Fruit fly (Drosophila melanogaster) whole organism, wandering third instar larva: ENCODE data around the gene Cyp4s3.
A peak's percentile ranks its signal among the peaks of the same experiment; 100 is the strongest.

Experiments used
- CG32264 ChIP-seq: fragments of 200-800 bp; sonication (Bioruptor generic); optimal IDR thresholded peaks from 2 replicates; lab custom pipeline; 2016; ENCODE audit warnings: missing biosample characterization, missing genetic modification characterization
- CrebA ChIP-seq: fragments of 200-800 bp; sonication (Bioruptor generic); optimal IDR thresholded peaks from 2 replicates; lab custom pipeline; 2016; ENCODE audit warnings: missing biosample characterization, mild to moderate bottlenecking, missing genetic modification characterization, borderline replicate concordance
- Dfd ChIP-seq: fragments of >200 bp; optimal IDR thresholded peaks from 2 replicates; lab custom pipeline; 2017; ENCODE audit warnings: missing biosample characterization, missing genetic modification characterization
- Dif ChIP-seq: fragments of 200-275, 200-300 bp; sonication (Bioruptor generic); optimal IDR thresholded peaks from 2 replicates; lab custom pipeline; 2018; ENCODE audit warnings: missing biosample characterization, missing genetic modification characterization; ENCODE audit not compliant: partially characterized antibody
- GATAd ChIP-seq: sonication (Bioruptor generic); optimal IDR thresholded peaks from 2 replicates; lab custom pipeline; 2016; ENCODE audit warnings: missing biosample characterization, missing genetic modification characterization
- Hr78 ChIP-seq: fragments of >200 bp; optimal IDR thresholded peaks from 2 replicates; lab custom pipeline; 2017; ENCODE audit warnings: missing biosample characterization, missing genetic modification characterization
- Jra ChIP-seq: sonication (Bioruptor generic); optimal IDR thresholded peaks from 2 replicates; lab custom pipeline; 2016; ENCODE audit warnings: missing biosample characterization, missing genetic modification characterization
- Mio ChIP-seq: sonication (Bioruptor generic); optimal IDR thresholded peaks from 2 replicates; lab custom pipeline; 2016; ENCODE audit warnings: missing biosample characterization, missing genetic modification characterization
- Myc ChIP-seq: fragments of >200 bp; optimal IDR thresholded peaks from 2 replicates; lab custom pipeline; 2017
- N ChIP-seq: fragments of >200 bp; optimal IDR thresholded peaks from 2 replicates; lab custom pipeline; 2018; ENCODE audit warnings: missing biosample characterization, missing external identifiers, missing genetic modification characterization
- OdsH ChIP-seq: fragments of 200-800 bp; sonication (Bioruptor generic); optimal IDR thresholded peaks from 2 replicates; lab custom pipeline; 2016; ENCODE audit warnings: missing biosample characterization, mild to moderate bottlenecking, missing genetic modification characterization
- Rel ChIP-seq, 2 experiments: fragments of 200-800 bp; sonication (Bioruptor generic) in 1 of 2; optimal IDR thresholded peaks; 2 replicates in 1 of 2; 3 replicates in 1 of 2; lab custom pipeline; 2016 to 2019; ENCODE audit warnings: mild to moderate bottlenecking in 2 of 2, missing biosample characterization in 2 of 2, missing genetic modification characterization in 2 of 2, moderate library complexity in 1 of 2
- Vsx2 ChIP-seq: fragments of 200-300, 225-300 bp; sonication (Bioruptor generic); optimal IDR thresholded peaks from 2 replicates; lab custom pipeline; 2018; ENCODE audit warnings: missing biosample characterization, missing genetic modification characterization; ENCODE audit not compliant: partially characterized antibody
- br ChIP-seq: fragments of 200-800 bp; sonication (Bioruptor generic); optimal IDR thresholded peaks from 2 replicates; lab custom pipeline; 2016; ENCODE audit warnings: missing biosample characterization, missing genetic modification characterization
- brk ChIP-seq: fragments of 200-800 bp; sonication (Bioruptor generic); optimal IDR thresholded peaks from 2 replicates; lab custom pipeline; 2016; ENCODE audit warnings: missing biosample characterization, mild to moderate bottlenecking, missing genetic modification characterization
- dl ChIP-seq, 2 experiments: fragments of 175-275, 200-275 bp in 1 of 2; fragments of 200-275 bp in 1 of 2; sonication (Bioruptor generic); optimal IDR thresholded peaks; lab custom pipeline; 2018; ENCODE audit warnings: mild to moderate bottlenecking in 2 of 2, missing biosample characterization in 2 of 2, missing genetic modification characterization in 2 of 2, moderate library complexity in 2 of 2; ENCODE audit not compliant: partially characterized antibody in 2 of 2, insufficient read depth in 1 of 2
- dmrt93B ChIP-seq: fragments of 200-800 bp; sonication (Bioruptor generic); optimal IDR thresholded peaks from 2 replicates; lab custom pipeline; 2018; ENCODE audit warnings: missing biosample characterization, mild to moderate bottlenecking, missing genetic modification characterization
- dsf ChIP-seq: sonication (Bioruptor generic); optimal IDR thresholded peaks from 2 replicates; lab custom pipeline; 2016; ENCODE audit warnings: missing biosample characterization, missing genetic modification characterization, borderline replicate concordance
- foxo ChIP-seq, 2 experiments: fragments of 200-800 bp; sonication (Bioruptor generic); optimal IDR thresholded peaks; 2 replicates in 1 of 2; 3 replicates in 1 of 2; lab custom pipeline; 2016 to 2017; ENCODE audit warnings: missing biosample characterization in 2 of 2, missing genetic modification characterization in 2 of 2
- fru ChIP-seq: fragments of 200-800 bp; sonication (Bioruptor generic); optimal IDR thresholded peaks from 3 replicates; lab custom pipeline; 2016; ENCODE audit warnings: missing biosample characterization, mild to moderate bottlenecking, missing genetic modification characterization
- h ChIP-seq: fragments of 200-800 bp; sonication (Bioruptor generic); optimal IDR thresholded peaks from 3 replicates; lab custom pipeline; 2016; ENCODE audit warnings: missing biosample characterization, mild to moderate bottlenecking, missing genetic modification characterization
- jim ChIP-seq: fragments of 175-275, 200-325 bp; sonication (Bioruptor generic); optimal IDR thresholded peaks from 2 replicates; lab custom pipeline; 2016; ENCODE audit warnings: missing biosample characterization, mild to moderate bottlenecking, missing genetic modification characterization
- lola ChIP-seq: fragments of >200 bp; optimal IDR thresholded peaks from 2 replicates; lab custom pipeline; 2017; ENCODE audit warnings: missing biosample characterization, missing genetic modification characterization
- pan ChIP-seq: fragments of >200 bp; optimal IDR thresholded peaks from 2 replicates; lab custom pipeline; 2017
- psq ChIP-seq: fragments of 200-800 bp; sonication (Bioruptor generic); optimal IDR thresholded peaks from 3 replicates; lab custom pipeline; 2017; ENCODE audit warnings: missing biosample characterization, mild to moderate bottlenecking, missing genetic modification characterization, moderate library complexity
- rgr ChIP-seq: fragments of 200-800 bp; sonication (Bioruptor generic); optimal IDR thresholded peaks from 3 replicates; lab custom pipeline; 2016; ENCODE audit warnings: missing biosample characterization, mild to moderate bottlenecking, missing genetic modification characterization
- sv ChIP-seq: fragments of 200-800 bp; sonication (Bioruptor generic); optimal IDR thresholded peaks from 3 replicates; lab custom pipeline; 2016; ENCODE audit warnings: missing biosample characterization, missing genetic modification characterization
- tai ChIP-seq: sonication (Bioruptor generic); optimal IDR thresholded peaks from 2 replicates; lab custom pipeline; 2016; ENCODE audit warnings: missing biosample characterization, missing genetic modification characterization
- usp ChIP-seq: fragments of >200 bp; optimal IDR thresholded peaks from 2 replicates; lab custom pipeline; 2017; ENCODE audit warnings: missing biosample characterization, missing genetic modification characterization

The Cyp4s3 gene

dm6 chrX:15137241-15137640 lies 20.9 kb upstream of the Cyp4s3 start:
- TF ChIP-seq dl (GFP tag; optimal IDR thresholded peaks at IDR 0.05; lab: Kevin White, UChicago; ENCODE audit: insufficient read depth in 1 of 2, partially characterized antibody in 2 of 2) (no peak), Myc (lab: Kevin White, UChicago) (peak; percentile 96), OdsH (GFP tag; lab: Kevin White, UChicago) (no peak)
- TF ChIP-seq, all 38 proteins: peak for 1

dm6 chrX:15132065-15132464 lies 15.7 kb upstream of the Cyp4s3 start:
- TF ChIP-seq OdsH (GFP tag; lab: Kevin White, UChicago) (no peak), tai (GFP tag; lab: Kevin White, UChicago) (no peak), Dfd (GFP tag; lab: Kevin White, UChicago) (no peak), jim (GFP tag; lab: Kevin White, UChicago) (no peak), Mio (GFP tag; lab: Kevin White, UChicago) (no peak), dl (GFP tag; optimal IDR thresholded peaks at IDR 0.05; lab: Kevin White, UChicago; ENCODE audit: insufficient read depth in 1 of 2, partially characterized antibody in 2 of 2) (no peak)

- TF ChIP-seq Jra (GFP tag; lab: Kevin White, UChicago) (no peak), h (GFP tag; lab: Kevin White, UChicago) (no peak), tai (GFP tag; lab: Kevin White, UChicago) (no peak), Rel (GFP tag; optimal IDR thresholded peaks at IDR 0.05; lab: Kevin White, UChicago) (no peak), Rel (tag; optimal IDR thresholded peaks at IDR 0.05; lab: Kevin White, UChicago) (no peak)
Measured at dm6 chrX:15127880-15128644, 11.7 kb upstream of the Cyp4s3 start.

- TF ChIP-seq sv (GFP tag; lab: Kevin White, UChicago) (no peak), Dif (GFP tag; lab: Kevin White, UChicago) (no peak), GATAd (no peak), Jra (GFP tag; lab: Kevin White, UChicago) (no peak), Dfd (GFP tag; lab: Kevin White, UChicago) (no peak), foxo (GFP tag; optimal IDR thresholded peaks at IDR 0.05; lab: Kevin White, UChicago) (no peak), CG32264 (GFP tag; lab: Kevin White, UChicago) (no peak), Hr78 (no peak), lola (GFP tag; lab: Kevin White, UChicago) (no peak), Vsx2 (GFP tag; lab: Kevin White, UChicago) (no peak), N (no peak), Rel (GFP tag; optimal IDR thresholded peaks at IDR 0.05; lab: Kevin White, UChicago) (no peak), Rel (tag; optimal IDR thresholded peaks at IDR 0.05; lab: Kevin White, UChicago) (no peak), OdsH (GFP tag; lab: Kevin White, UChicago) (no peak), CrebA (GFP tag; lab: Kevin White, UChicago) (no peak), rgr (GFP tag; lab: Kevin White, UChicago) (no peak), dsf (GFP tag; lab: Kevin White, UChicago) (no peak), br (no peak), tai (GFP tag; lab: Kevin White, UChicago) (no peak), dl (GFP tag; optimal IDR thresholded peaks at IDR 0.05; lab: Kevin White, UChicago; ENCODE audit: insufficient read depth in 1 of 2, partially characterized antibody in 2 of 2) (no peak)
Measured at dm6 chrX:15125496-15125895, 9.2 kb upstream of the Cyp4s3 start, which contains the start of gene drd. TSS of gene drd (plus strand) at chrX:15125753.

dm6 chrX:15123418-15123994 lies 7.2 kb upstream of the Cyp4s3 start:
- no peak for TF ChIP-seq OdsH (GFP tag; lab: Kevin White, UChicago)
- TF ChIP-seq br, result no peak
- no peak for TF ChIP-seq pan
- no peak for TF ChIP-seq CrebA (GFP tag; lab: Kevin White, UChicago)
- TF ChIP-seq psq (GFP tag; lab: Kevin White, UChicago), result no peak
- no peak for TF ChIP-seq brk (GFP tag; lab: Kevin White, UChicago)
- TF ChIP-seq CG32264 (GFP tag; lab: Kevin White, UChicago), result no peak
- TF ChIP-seq h (GFP tag; lab: Kevin White, UChicago), result no peak
- TF ChIP-seq Vsx2 (GFP tag; lab: Kevin White, UChicago), result no peak
- no peak for TF ChIP-seq Dif (GFP tag; lab: Kevin White, UChicago)
- TF ChIP-seq usp (GFP tag; lab: Kevin White, UChicago), result no peak
- TF ChIP-seq dmrt93B, result no peak
- TF ChIP-seq fru, result no peak
- no peak for TF ChIP-seq GATAd
